Worm (Caenorhabditis elegans) whole organism, L1 larva: ENCODE data around the gene csb-1.

Source experiments
- F16B12.6 ChIP-seq: fragments of 150-350 bp; optimal IDR thresholded peaks from 2 replicates; lab custom pipeline; 2014; ENCODE audit warnings: missing biosample characterization, missing genetic modification characterization
- aly-2 ChIP-seq: fragments of 150-350 bp; optimal IDR thresholded peaks from 2 replicates; lab custom pipeline; 2014; ENCODE audit warnings: missing biosample characterization, missing genetic modification characterization
- ces-1 ChIP-seq: fragments of 150-350 bp; optimal IDR thresholded peaks from 2 replicates; lab custom pipeline; 2014; ENCODE audit warnings: missing biosample characterization, missing genetic modification reagents, missing genetic modification characterization
- hlh-17 ChIP-seq: fragments of 200-800 bp; sonication (Bioruptor generic); optimal IDR thresholded peaks from 2 replicates; lab custom pipeline; 2018; ENCODE audit warnings: missing genetic modification characterization, mild to moderate bottlenecking, missing compliant biosample characterization, moderate library complexity, borderline replicate concordance
- mep-1 ChIP-seq: fragments of 150-350 bp; optimal IDR thresholded peaks from 2 replicates; lab custom pipeline; 2014; ENCODE audit warnings: missing biosample characterization, missing genetic modification characterization
- nhr-11 ChIP-seq: fragments of 150-350 bp; optimal IDR thresholded peaks from 2 replicates; lab custom pipeline; 2014; ENCODE audit warnings: missing biosample characterization, missing genetic modification characterization
- pqm-1 ChIP-seq: sonication (generic microtip); optimal IDR thresholded peaks from 3 replicates; lab custom pipeline; 2017; ENCODE audit warnings: missing biosample characterization, missing genetic modification characterization
- sox-4 ChIP-seq: sonication (generic microtip); optimal IDR thresholded peaks from 2 replicates; lab custom pipeline; 2016; ENCODE audit warnings: missing genetic modification characterization, missing compliant biosample characterization

DNA sequence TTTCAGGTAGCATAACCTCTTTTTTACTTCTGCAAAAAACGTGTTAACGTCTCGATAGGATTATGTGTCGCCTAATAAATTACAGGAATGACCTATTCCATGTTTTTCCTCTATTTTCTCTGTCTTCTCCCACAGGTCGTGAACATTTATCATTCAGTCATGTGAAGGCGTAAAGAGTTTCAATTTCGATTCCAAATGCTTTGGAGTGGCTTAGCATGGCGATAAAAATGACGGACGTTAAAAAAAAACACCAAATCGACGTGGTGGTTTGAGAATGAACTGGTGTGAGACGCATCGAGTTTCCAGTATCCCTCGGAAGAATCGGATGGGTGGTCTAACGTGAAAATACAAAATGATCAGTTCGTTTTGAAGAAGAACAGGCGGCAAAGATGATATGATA lies 3.9 kb upstream of the csb-1 start:
- TF ChIP-seq nhr-11 (tag; lab: Kevin White, UChicago) = no peak
- no peak for TF ChIP-seq aly-2 (tag; lab: Kevin White, UChicago)
- TF ChIP-seq mep-1 (tag; lab: Kevin White, UChicago) = no peak
- no peak for TF ChIP-seq sox-4 (tag; lab: Kevin White, UChicago)
- TF ChIP-seq pqm-1 (tag; lab: Kevin White, UChicago) = no peak
- TF ChIP-seq ces-1 = no peak
- TF ChIP-seq hlh-17 (GFP tag; lab: Kevin White, UChicago) = no peak
- TF ChIP-seq F16B12.6 = no peak
